Worm (Caenorhabditis elegans) whole organism, midembryonic: Measurements from ENCODE around the gene F19C6.2.

Source experiments
- cog-1 ChIP-seq: sonication (generic microtip); optimal IDR thresholded peaks from 2 replicates; lab custom pipeline; 2016; ENCODE audit warnings: missing genetic modification characterization, missing compliant biosample characterization
- med-1 ChIP-seq: sonication (generic microtip); optimal IDR thresholded peaks from 2 replicates; lab custom pipeline; 2017; ENCODE audit warnings: missing genetic modification characterization, mild to moderate bottlenecking, missing compliant biosample characterization, antibody characterized with exemption, missing genetic modification reagents; ENCODE audit not compliant: insufficient read depth
- ref-1 ChIP-seq: fragments of 200-800 bp; sonication (Bioruptor generic); conservative IDR thresholded peaks from 2 replicates; pipeline ENCODE4 v1.3.6; 2022; ENCODE audit warnings: missing genetic modification reagents, missing genetic modification characterization, missing compliant biosample characterization
- tab-1 ChIP-seq: fragments of 200-800 bp; sonication (Bioruptor generic); IDR thresholded peaks from 2 replicates; pipeline ENCODE4 v1.3.6; 2022; ENCODE audit warnings: missing genetic modification characterization, missing compliant biosample characterization
- ztf-23 ChIP-seq: fragments of 200-800 bp; sonication (Bioruptor generic); IDR thresholded peaks from 2 replicates; pipeline ENCODE4 v1.3.6; 2022; ENCODE audit warnings: missing genetic modification reagents, missing genetic modification characterization, missing compliant biosample characterization

F19C6.2 gene

ce11 chrX:10054410-10054800 is 53.7 kb downstream of the F19C6.2 start:
- TF ChIP-seq cog-1 (no peak), ref-1 (no peak), ztf-23 (GFP tag; lab: Robert Waterston, UW) (no peak), tab-1 (GFP tag; lab: Robert Waterston, UW) (no peak), med-1 (GFP tag; lab: Kevin White, UChicago) (no peak)
